Fruit fly (Drosophila melanogaster): ENCODE measurements around the gene CG9948.

Gene CG9948

DNA sequence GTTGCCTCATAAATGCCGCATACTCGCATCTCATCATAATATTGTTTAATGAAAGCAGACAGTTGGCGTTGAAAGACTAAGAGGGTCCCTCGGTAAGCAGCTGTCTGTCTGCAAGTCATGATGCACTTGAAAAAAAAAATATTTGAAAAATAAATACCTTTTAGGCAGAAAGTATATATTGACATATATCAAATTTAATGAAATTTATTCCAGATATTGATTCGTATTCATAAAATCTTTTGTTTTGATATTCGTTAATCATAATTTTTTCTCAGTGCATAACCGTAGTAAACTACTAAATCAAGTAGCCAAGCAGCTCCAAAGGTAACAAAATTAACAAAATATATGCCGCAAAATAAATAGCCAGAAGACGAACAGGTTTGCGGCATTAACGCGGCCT is 46.1 kb downstream of the CG9948 start:
- no peak for TF ChIP-seq noc (tag; optimal IDR thresholded peaks at IDR 0.05)

DNA sequence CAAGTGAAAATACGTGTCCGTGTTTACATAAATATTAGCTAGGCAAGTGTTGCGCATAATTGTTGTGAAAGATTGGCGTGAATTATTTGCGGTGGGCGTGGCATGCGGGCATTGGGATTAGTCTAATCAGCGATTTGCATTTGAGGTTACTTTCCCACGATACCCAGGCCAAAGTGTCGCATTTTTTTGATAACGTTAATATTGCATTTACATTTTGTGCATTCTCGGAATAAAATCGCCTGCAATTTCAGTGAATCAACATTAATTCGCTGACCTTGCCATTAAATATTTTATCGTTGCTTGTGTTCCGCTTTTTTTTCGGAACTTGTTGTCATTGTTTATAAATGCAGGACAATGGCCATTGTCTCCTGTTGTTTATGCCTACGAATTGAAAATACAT is 46.6 kb downstream of the CG9948 start:
- no peak for TF ChIP-seq noc (tag; optimal IDR thresholded peaks at IDR 0.05)

DNA sequence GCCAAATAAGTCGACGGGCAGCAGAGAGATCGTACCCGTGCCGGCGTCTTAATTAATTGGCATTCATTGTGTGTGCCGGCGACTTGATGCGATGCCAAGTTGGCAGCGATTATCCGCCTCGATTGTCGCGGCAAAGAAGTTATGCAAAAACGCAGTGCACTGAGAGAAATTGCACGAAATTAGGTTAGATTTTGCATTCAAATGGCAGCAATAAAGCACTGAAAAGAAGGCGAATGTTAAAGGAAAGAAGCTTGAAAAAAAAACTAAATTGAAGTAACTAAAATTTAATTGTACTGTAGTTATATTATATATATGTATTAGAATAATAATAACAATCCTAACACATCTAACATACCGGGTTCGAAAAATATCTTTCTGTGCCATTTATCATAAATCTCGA is 47.3 kb downstream of the CG9948 start:
- TF ChIP-seq noc (tag; optimal IDR thresholded peaks at IDR 0.05), result no peak

DNA sequence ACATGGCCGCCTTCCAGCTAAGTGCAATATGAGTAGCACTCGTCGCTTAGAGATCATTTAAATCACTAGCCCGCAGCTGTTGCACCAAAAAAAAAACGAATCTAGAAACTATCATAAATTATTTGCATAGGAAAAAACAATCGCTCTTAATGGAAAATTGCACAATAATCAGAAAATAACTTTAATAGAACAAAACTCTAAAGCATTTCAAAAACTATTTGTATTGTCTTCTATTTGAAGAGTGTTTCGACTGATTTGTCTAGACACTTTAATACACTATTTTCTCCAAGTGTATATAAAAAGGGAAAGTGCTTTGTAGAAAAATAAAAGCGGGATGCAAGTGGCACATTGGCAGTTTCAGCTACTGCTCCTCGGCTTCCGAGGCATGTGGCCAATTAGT is 50.6 kb downstream of the CG9948 start:
- no peak for TF ChIP-seq noc (tag; optimal IDR thresholded peaks at IDR 0.05)
